Worm (Caenorhabditis elegans): ENCODE data around the gene hsp-1.

The hsp-1 gene

DNA sequence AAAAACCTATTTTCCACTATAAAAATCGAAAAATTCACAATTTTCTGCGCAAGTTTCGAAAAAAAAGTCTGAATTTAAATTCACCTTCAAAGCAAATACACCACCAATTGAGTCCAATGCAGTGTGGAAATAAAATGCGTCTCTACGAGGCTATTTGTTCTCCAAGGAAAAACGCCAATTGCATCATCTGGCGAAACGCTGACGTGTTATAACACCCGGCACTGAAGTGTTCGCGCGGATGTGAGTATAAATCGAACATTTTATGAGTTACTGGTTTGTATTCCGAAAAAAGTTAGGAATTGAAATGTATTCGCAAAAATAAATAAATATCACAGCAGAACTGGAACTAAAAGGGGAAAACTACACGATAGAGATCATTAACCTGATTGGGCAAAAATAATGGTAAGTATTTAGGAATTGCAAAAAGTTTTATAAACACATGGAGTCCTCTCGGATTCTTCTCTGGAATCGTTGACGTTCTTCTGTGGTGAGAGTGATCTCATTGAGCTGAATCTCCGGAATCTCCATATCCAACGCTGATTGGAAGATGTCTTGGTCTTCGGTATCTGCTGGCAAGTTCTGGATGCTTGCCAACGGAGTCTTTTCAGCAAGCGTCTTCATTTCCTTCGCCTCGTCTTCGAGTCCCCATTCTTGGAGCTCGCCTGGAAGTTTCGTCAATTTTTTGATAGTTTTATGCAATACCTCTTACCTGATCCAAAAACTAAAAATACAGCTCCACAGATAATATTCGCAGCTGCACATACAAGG lies 9.3 kb downstream of the hsp-1 start, which contains the start of gene zipt-7.1:
zipt-7.1 (minus strand) TSS at position 232 of the 768 bp plus-strand sequence.
- TF ChIP-seq F57A8.1 (GFP tag; optimal IDR thresholded peaks at IDR 0.05) = no peak
- no peak for TF ChIP-seq F39B2.1 (GFP tag; IDR thresholded peaks at IDR 0.05)
- TF ChIP-seq ztf-3 (GFP tag; optimal IDR thresholded peaks at IDR 0.05) = no peak
- 0 out of 2 replicates have a peak, but pooled peaks have one; percentile 28 for TF ChIP-seq nfyb-1 (GFP tag; IDR thresholded peaks at IDR 0.05)
- TF ChIP-seq madf-3 (GFP tag; IDR thresholded peaks at IDR 0.05) = 0 out of 2 replicates have a peak, but pooled peaks have one; percentile 62
- no peak for TF ChIP-seq repo-1 (tag; optimal IDR thresholded peaks at IDR 0.05)

DNA sequence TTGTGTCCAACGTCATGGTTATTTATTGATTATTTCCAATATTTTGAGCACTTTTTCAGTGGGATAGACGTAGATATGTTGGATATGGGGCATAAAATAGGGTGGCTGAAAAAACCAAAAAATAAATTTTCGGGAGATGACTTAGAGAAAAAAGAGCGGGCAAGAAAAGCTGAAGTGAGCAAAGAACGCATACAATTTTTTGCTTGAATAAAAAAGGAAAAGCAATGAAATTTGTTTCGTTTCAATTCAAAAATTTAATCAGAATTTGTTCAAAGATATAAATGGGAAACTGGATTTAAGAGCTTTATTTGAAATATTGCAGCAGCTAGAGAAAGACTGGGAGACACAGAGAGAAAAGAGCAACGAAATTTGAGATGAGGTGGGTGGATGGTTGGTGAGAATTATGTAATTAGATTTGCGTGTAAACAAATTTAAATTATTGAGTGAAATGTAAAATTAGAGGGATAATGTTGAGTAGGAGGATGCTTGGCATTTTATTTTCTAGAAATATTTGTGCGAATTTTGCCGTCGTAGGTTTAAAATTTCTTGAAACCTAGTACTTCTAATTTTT lies 13.0 kb downstream of the hsp-1 start, which contains the start of the genes T28F3.11 and slc-17.4:
T28F3.11 (minus strand) TSS at position 51 of the 571 bp plus-strand sequence.
slc-17.4 (minus strand) TSS at position 105 of the 571 bp plus-strand sequence.
- TF ChIP-seq T07F8.4 (tag; optimal IDR thresholded peaks at IDR 0.05) (no peak), snpc-1.1 (tag; optimal IDR thresholded peaks at IDR 0.05; ENCODE audit: insufficient read depth) (no peak), Y53F4B.3 (GFP tag; IDR thresholded peaks at IDR 0.05) (no peak), D2030.7 (GFP tag; IDR thresholded peaks at IDR 0.05) (no peak), chd-7 (tag; optimal IDR thresholded peaks at IDR 0.05) (no peak), hlh-26 (GFP tag; conservative IDR thresholded peaks at IDR 0.05) (no peak)

DNA sequence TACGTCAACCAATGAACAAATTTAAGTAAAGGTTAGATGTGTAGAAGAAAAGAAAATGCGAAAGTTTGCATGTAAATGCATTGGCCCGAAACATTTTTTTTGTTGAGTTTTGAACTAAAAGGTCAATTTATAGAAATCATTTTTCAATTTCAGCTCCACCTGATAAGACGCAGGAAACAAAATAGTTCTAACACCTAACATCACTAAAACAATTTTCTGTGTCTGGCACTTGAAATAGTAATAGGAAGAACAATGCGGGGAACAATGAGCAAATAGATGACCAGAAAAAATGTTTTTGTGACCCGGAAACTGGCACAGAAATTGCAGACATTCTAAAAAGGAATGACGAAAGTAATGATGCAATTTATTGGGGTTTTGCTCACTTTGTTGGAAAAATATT lies 13.6 kb downstream of the hsp-1 start:
- peak; percentile 45 for TF ChIP-seq nhr-80 (tag; optimal IDR thresholded peaks at IDR 0.05)
- TF ChIP-seq zim-3 (tag; optimal IDR thresholded peaks at IDR 0.05) = no peak

DNA sequence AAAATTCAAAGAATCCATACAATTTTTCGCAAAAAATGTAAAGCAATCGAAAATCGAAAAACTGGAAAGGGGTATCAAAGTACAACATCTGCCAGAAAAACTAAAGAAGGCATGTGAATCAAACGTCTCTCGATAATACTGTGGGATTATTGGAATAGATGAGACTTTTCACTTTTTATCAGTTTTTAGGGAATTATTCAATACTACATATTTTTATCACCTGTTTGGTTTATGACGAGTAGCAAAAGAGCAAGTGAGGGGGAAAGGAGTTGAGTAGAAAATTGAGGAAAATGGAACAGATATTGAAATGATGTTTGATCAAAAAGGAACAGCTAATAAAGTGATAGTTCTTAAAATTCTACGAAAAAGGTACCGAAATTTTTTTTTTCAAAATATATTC lies 14.3 kb downstream of the hsp-1 start:
- TF ChIP-seq F49E8.2 (tag; optimal IDR thresholded peaks at IDR 0.05; ENCODE audit: insufficient read depth) (no peak), nhr-80 (tag; optimal IDR thresholded peaks at IDR 0.05) (peak; percentile 9)

DNA sequence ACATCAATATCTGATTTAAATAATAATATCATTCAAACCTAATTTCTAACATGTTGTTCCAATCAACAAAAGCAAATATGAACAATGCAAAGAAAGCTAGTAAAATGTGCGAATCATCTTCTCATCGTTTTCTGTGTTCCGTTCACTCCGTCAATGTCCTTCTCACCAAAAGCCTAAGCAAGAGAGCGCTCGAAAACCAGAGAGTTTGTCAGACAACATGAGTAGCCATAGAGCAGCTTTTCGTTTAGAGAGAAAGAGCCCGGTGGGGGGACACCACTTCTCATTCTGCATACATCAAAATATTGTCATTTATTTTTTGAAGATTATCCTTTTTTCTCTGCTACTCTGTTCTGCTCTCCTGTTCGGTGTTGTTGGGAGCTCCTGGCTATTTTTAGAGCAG lies 14.9 kb downstream of the hsp-1 start:
- TF ChIP-seq pha-4 (tag; optimal IDR thresholded peaks at IDR 0.05) (no peak), dox-1 (GFP tag; IDR thresholded peaks at IDR 0.05) (no peak), tbx-9 (tag; optimal IDR thresholded peaks at IDR 0.05; ENCODE audit: borderline replicate concordance) (no peak), ceh-58 (GFP tag; IDR thresholded peaks at IDR 0.05) (no peak), xnd-1 (tag; optimal IDR thresholded peaks at IDR 0.05) (no peak), D2030.7 (GFP tag; IDR thresholded peaks at IDR 0.05) (no peak), mxl-1 (tag; optimal IDR thresholded peaks at IDR 0.05) (no peak), sptf-2 (GFP tag; optimal IDR thresholded peaks at IDR 0.05) (no peak)

DNA sequence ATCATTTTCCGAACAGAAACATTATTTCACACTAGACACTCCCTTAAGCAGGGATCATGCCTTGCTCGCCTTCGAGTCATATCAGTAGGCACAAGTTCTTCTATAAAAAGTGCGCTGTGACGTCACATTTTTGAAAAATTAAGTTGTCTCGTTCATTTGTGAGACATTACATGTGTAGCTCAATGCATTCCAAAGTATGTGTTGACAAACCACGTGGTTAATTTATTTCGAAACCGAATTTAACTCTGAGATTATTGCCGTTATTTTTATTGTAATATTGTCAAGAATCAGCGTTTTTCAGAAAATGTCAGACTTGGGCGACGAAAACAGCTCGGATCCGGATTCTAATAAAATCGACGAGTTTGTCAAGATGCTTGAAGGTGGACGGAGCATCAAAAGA lies 15.7 kb downstream of the hsp-1 start, which contains the start of gene T28F3.5:
T28F3.5 (plus strand) TSS at position 301 of the 400 bp plus-strand sequence.
- TF ChIP-seq lin-54 (GFP tag; optimal IDR thresholded peaks at IDR 0.05) (no peak), akir-1 (GFP tag; optimal IDR thresholded peaks at IDR 0.05) (no peak), lin-40 (tag; optimal IDR thresholded peaks at IDR 0.05) (no peak), ceh-79 (tag; optimal IDR thresholded peaks at IDR 0.05) (no peak), rpc-1 (optimal IDR thresholded peaks at IDR 0.05) (no peak), rpc-1 (tag; optimal IDR thresholded peaks at IDR 0.05) (no peak), ztf-28 (GFP tag; IDR thresholded peaks at IDR 0.05) (no peak), K12H6.12 (tag; optimal IDR thresholded peaks at IDR 0.05) (no peak), nhr-179 (tag; optimal IDR thresholded peaks at IDR 0.05) (no peak), attf-5 (GFP tag; optimal IDR thresholded peaks at IDR 0.05) (no peak), him-1 (tag; optimal IDR thresholded peaks at IDR 0.05) (no peak), zfh-2 (GFP tag; conservative IDR thresholded peaks at IDR 0.05) (no peak), aptf-2 (GFP tag; conservative IDR thresholded peaks at IDR 0.05) (no peak), nfya-2 (GFP tag; IDR thresholded peaks at IDR 0.05) (no peak), mcd-1 (GFP tag; IDR thresholded peaks at IDR 0.05) (no peak), F55B11.4 (tag; optimal IDR thresholded peaks at IDR 0.05; ENCODE audit: borderline replicate concordance, insufficient read depth) (no peak)

All from whole organism, young adult.